Worm (Caenorhabditis elegans) whole organism, L1 larva: Measurements from ENCODE around the gene T27C5.10.
"Not testable (repeated sequence)": the region's sequence is repeated elsewhere in the genome, so short reads cannot be mapped to it uniquely, and the experiment has no call there.

Source experiments
- ceh-8 ChIP-seq: fragments of 200-800 bp; sonication (Bioruptor generic); optimal IDR thresholded peaks from 2 replicates; lab custom pipeline; 2018; ENCODE audit warnings: mild to moderate bottlenecking, missing genetic modification characterization, moderate library complexity, missing compliant biosample characterization
- efl-1 ChIP-seq, 4 experiments: fragments of 150-350 bp; optimal IDR thresholded peaks in 3 of 4; peaks in 1 of 4; 1 replicate in 1 of 4; 2 replicates in 3 of 4; lab custom pipeline; 2014; ENCODE audit warnings: missing biosample characterization in 2 of 4, missing genetic modification characterization in 2 of 4, missing genetic modification reagents in 2 of 4
- egl-13 ChIP-seq: sonication (generic microtip); optimal IDR thresholded peaks from 2 replicates; lab custom pipeline; 2016; ENCODE audit warnings: missing genotype, missing genetic modification reagents, missing genetic modification characterization, missing compliant biosample characterization
- fkh-10 ChIP-seq: sonication (generic microtip); optimal IDR thresholded peaks from 2 replicates; lab custom pipeline; 2017; ENCODE audit warnings: missing biosample characterization, missing genetic modification reagents, missing genetic modification characterization
- mab-9 ChIP-seq: fragments of 200-800 bp; sonication (Bioruptor generic); IDR thresholded peaks from 2 replicates; pipeline ENCODE4 v1.3.6; 2022; ENCODE audit warnings: missing genetic modification reagents, missing genetic modification characterization, missing compliant biosample characterization
- nhr-77 ChIP-seq: fragments of 150-350 bp; optimal IDR thresholded peaks from 2 replicates; lab custom pipeline; 2014; ENCODE audit warnings: missing biosample characterization, missing genetic modification characterization
- sox-4 ChIP-seq: sonication (generic microtip); optimal IDR thresholded peaks from 2 replicates; lab custom pipeline; 2016; ENCODE audit warnings: missing genetic modification characterization, missing compliant biosample characterization
- unc-130 ChIP-seq: fragments of 150-350 bp; optimal IDR thresholded peaks from 2 replicates; lab custom pipeline; 2017; ENCODE audit warnings: missing biosample characterization, missing genetic modification characterization, inconsistent platforms

T27C5.10 gene

DNA sequence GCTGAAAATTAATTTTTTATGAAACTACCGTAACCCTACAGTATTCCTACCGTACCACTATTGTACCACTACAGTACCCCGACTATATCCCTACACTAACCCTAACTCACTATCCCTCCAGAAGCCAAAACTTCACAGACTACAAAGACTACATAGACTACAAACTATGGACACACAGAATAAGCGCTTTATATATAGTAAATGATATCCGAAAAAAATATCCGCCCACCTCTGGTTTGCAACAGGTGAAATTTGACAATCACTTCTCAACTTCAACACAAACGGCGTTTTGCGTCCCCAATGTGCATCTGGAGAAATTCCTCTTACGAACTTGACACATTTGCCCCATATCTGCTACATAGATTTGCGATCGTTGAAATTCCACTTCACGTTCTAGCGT lies 20.0 kb downstream of the T27C5.10 start, which contains the start of gene srh-132:
srh-132 (plus strand) TSS at position 301 of the 400 bp plus-strand sequence.
- TF ChIP-seq unc-130 (tag; lab: Kevin White, UChicago); nhr-77 (tag; lab: Kevin White, UChicago); mab-9 (GFP tag; lab: Robert Waterston, UW): not testable (repeated sequence)
- TF ChIP-seq, all 84 proteins: peak for 0; not testable (repeated sequence) for 84

DNA sequence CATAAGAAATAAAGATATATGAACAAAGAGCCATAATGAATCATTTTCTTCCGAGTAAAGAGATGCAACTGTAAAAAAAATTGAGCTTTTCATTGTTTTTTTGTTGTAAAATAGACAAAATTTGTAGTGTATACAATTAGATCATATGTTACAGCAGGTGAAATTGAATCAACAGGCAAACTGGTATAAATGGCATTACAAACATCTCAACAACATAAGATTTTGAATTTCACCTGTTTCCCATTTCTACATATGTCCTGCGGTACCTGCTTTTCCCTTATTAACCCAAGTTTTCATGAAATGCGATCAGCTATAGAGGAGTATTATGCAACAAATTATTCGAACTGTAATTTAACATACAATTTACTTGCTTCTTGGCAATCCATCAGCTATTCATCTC lies 34.6 kb downstream of the T27C5.10 start, which contains the start of gene srh-120:
srh-120 (plus strand) TSS at position 301 of the 400 bp plus-strand sequence.
- no peak for TF ChIP-seq egl-13 (tag; lab: Kevin White, UChicago)
- no peak for TF ChIP-seq fkh-10 (GFP tag; lab: Kevin White, UChicago)
- no peak for TF ChIP-seq efl-1 (optimal IDR thresholded peaks at IDR 0.05; lab: Kevin White, UChicago)
- peak in 1 of 2 experiments; percentile 39 for TF ChIP-seq efl-1 (GFP tag; optimal IDR thresholded peaks at IDR 0.05 in 1 of 2; lab: Kevin White, UChicago)
- no peak for TF ChIP-seq sox-4 (tag; lab: Kevin White, UChicago)

DNA sequence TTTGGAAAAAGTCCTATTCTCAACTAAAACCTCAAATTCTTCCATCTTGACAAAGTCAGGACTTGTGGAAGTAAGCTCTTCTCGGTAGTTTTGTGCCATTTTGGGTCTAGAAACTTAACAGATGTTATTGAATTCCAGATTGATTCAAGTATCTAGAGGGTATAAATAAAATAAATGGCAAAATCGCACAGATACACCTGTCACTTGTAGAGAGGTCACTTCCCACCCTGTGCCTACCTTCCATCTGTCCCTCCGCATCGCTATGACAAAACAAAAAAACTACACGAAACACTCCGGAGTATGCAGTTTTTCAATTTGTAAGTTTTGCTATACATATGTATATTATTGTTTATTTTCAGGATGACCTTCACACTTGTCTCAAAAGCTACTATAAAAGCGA lies 50.0 kb downstream of the T27C5.10 start, which contains the start of gene Y20C6A.4:
Y20C6A.4 (plus strand) TSS at position 301 of the 400 bp plus-strand sequence.
- TF ChIP-seq ceh-8 (GFP tag; lab: Kevin White, UChicago) (no peak), sox-4 (tag; lab: Kevin White, UChicago) (no peak)
